Fruit fly (Drosophila melanogaster): Measurements from ENCODE around the gene CG11601.

Gene CG11601

DNA sequence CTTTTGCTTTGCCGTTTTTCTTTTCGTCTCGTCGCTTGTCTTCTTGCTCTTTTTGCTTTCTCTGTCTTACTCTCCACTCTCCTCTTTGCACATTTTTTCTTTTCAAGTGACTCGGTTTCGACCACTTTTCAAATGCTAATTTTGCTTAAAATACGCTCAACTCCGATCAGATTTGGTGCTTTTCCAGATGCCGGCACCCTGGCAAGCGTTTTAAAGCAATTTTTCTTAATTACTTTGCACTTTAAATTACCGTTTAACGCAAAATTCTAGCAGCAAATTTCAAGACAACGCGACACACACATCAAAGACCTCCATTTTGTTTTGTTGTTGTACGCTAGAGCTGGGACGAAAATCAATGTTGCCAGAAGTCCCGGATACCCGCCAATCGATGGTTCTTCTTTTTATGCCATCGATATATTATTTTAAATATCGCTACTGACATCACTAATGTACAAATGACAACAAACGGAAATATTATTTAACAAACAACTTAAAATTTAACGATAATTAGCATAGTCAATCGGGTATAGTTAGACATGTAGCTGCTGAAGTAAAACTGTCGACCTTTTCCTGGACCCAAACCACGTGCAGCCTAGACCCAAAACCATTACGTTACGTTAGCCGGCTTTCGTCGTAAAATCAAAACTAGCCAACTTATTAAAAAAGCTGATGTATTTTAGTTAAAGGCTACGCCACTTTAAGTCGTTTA, 32.4 kb downstream of the CG11601 start, which contains the start of gene kis (continued):
- TF ChIP-seq Gug (GFP tag; IDR thresholded peaks at IDR 0.05) (no peak; the same call in 3 of the 4 replicates), gce (GFP tag; IDR thresholded peaks at IDR 0.05) (no peak), Doc2 (GFP tag; IDR thresholded peaks at IDR 0.05) (no peak), CG1647 (GFP tag; optimal IDR thresholded peaks at IDR 0.05) (peak; percentile 3), Ada2b (GFP tag; IDR thresholded peaks at IDR 0.05) (no peak), CrebB (tag; optimal IDR thresholded peaks at IDR 0.05) (peak; percentile 43), ttk (GFP tag; IDR thresholded peaks at IDR 0.05) (no peak), eve (GFP tag; optimal IDR thresholded peaks at IDR 0.05) (no peak), CG11695 (GFP tag; IDR thresholded peaks at IDR 0.05) (no peak), CG7987 (GFP tag; optimal IDR thresholded peaks at IDR 0.05) (peak; percentile 25), Fer2 (tag; optimal IDR thresholded peaks at IDR 0.05) (no peak), slp2 (GFP tag; optimal IDR thresholded peaks at IDR 0.05) (no peak), CG3847 (GFP tag; IDR thresholded peaks at IDR 0.05) (peak; percentile 61), CG7786 (GFP tag; optimal IDR thresholded peaks at IDR 0.05) (no peak), Chrac-16 (GFP tag; optimal IDR thresholded peaks at IDR 0.05) (peak; percentile 3), Scr (GFP tag; IDR thresholded peaks at IDR 0.05; ENCODE audit: partially characterized antibody) (peak; percentile 97), toy (GFP tag; IDR thresholded peaks at IDR 0.05) (no peak), Antp (GFP tag; optimal IDR thresholded peaks at IDR 0.05) (peak; percentile 47), CG33213 (GFP tag; optimal IDR thresholded peaks at IDR 0.05) (peak; percentile 54), CG6272 (GFP tag; IDR thresholded peaks at IDR 0.05) (peak; percentile 66), zf30C (GFP tag; optimal IDR thresholded peaks at IDR 0.05) (no peak), ken (GFP tag; IDR thresholded peaks at IDR 0.05) (no peak), amos (GFP tag; IDR thresholded peaks at IDR 0.05; ENCODE audit: partially characterized antibody) (peak; percentile 98), fru (optimal IDR thresholded peaks at IDR 0.05) (no peak), Oli (tag; optimal IDR thresholded peaks at IDR 0.05) (peak; percentile 8), CG10462 (GFP tag; optimal IDR thresholded peaks at IDR 0.05) (no peak), CG30020 (tag; optimal IDR thresholded peaks at IDR 0.05) (peak; percentile 63), ab (GFP tag; optimal IDR thresholded peaks at IDR 0.05) (peak; percentile 11), pum (GFP tag; optimal IDR thresholded peaks at IDR 0.05) (no peak), CG11696 (GFP tag; IDR thresholded peaks at IDR 0.05) (no peak), Awh (GFP tag; IDR thresholded peaks at IDR 0.05) (no peak), CG4854 (GFP tag; optimal IDR thresholded peaks at IDR 0.05) (peak; percentile 30), CG2199 (GFP tag; IDR thresholded peaks at IDR 0.05) (no peak), yki (optimal IDR thresholded peaks at IDR 0.05) (no peak), fd3F (GFP tag; optimal IDR thresholded peaks at IDR 0.05) (no peak), CG7372 (GFP tag; IDR thresholded peaks at IDR 0.05) (no peak), CG12155 (GFP tag; optimal IDR thresholded peaks at IDR 0.05) (peak; percentile 63), Hand (GFP tag; optimal IDR thresholded peaks at IDR 0.05) (no peak), nerfin-1 (tag; optimal IDR thresholded peaks at IDR 0.05) (peak; percentile 48), z (GFP tag; IDR thresholded peaks at IDR 0.05) (no peak), insv (GFP tag; optimal IDR thresholded peaks at IDR 0.05) (no peak), CG2875 (GFP tag; optimal IDR thresholded peaks at IDR 0.05) (no peak), CG31224 (GFP tag; IDR thresholded peaks at IDR 0.05) (no peak), CG9215 (GFP tag; IDR thresholded peaks at IDR 0.05) (peak; percentile 34; the same call in 1 of the 2 replicates), gfzf (GFP tag; optimal IDR thresholded peaks at IDR 0.05) (peak; percentile 54), sens-2 (GFP tag; IDR thresholded peaks at IDR 0.05) (no peak), Hr78 (GFP tag; optimal IDR thresholded peaks at IDR 0.05) (peak in 1 of 2 experiments; percentile 59), CG16815 (GFP tag; optimal IDR thresholded peaks at IDR 0.05) (no peak), wek (GFP tag; optimal IDR thresholded peaks at IDR 0.05) (no peak), disco-r (GFP tag; optimal IDR thresholded peaks at IDR 0.05) (peak; percentile 22), CG7357 (GFP tag; IDR thresholded peaks at IDR 0.05) (no peak), CG10543 (GFP tag; optimal IDR thresholded peaks at IDR 0.05) (peak; percentile 64)

Data from whole organism, embryonic.